Worm (Caenorhabditis elegans) whole organism, mixed stage, embryonic: ENCODE data around the gene srw-34.

ENCODE experiments used
- M03D4.4 ChIP-seq: sonication (generic microtip); optimal IDR thresholded peaks from 2 replicates; lab custom pipeline; 2017; ENCODE audit warnings: mild to moderate bottlenecking, missing genetic modification characterization, missing compliant biosample characterization
- ces-1 ChIP-seq: fragments of 150-350 bp; optimal IDR thresholded peaks from 2 replicates; lab custom pipeline; 2014; ENCODE audit warnings: missing biosample characterization, missing genetic modification reagents, missing genetic modification characterization
- elt-1 ChIP-seq: sonication (generic microtip); optimal IDR thresholded peaks from 2 replicates; lab custom pipeline; 2017; ENCODE audit warnings: missing genetic modification characterization, mild to moderate bottlenecking, missing compliant biosample characterization, antibody characterized with exemption, moderate library complexity, borderline replicate concordance; ENCODE audit not compliant: insufficient read depth
- lin-13 ChIP-seq: fragments of 150-350 bp; optimal IDR thresholded peaks from 2 replicates; lab custom pipeline; 2014; ENCODE audit warnings: missing biosample characterization, missing genetic modification characterization
- mab-5 ChIP-seq: fragments of 150-350 bp; optimal IDR thresholded peaks from 2 replicates; lab custom pipeline; 2014; ENCODE audit warnings: missing biosample characterization, missing genetic modification characterization
- mep-1 ChIP-seq: fragments of 150-350 bp; optimal IDR thresholded peaks from 2 replicates; lab custom pipeline; 2017; ENCODE audit warnings: missing biosample characterization, missing genetic modification reagents, missing genetic modification characterization, inconsistent platforms
- nhr-12 ChIP-seq: fragments of 150-350 bp; optimal IDR thresholded peaks from 2 replicates; lab custom pipeline; 2014; ENCODE audit warnings: missing biosample characterization, missing genetic modification characterization
- nhr-237 ChIP-seq: fragments of 150-350 bp; optimal IDR thresholded peaks from 2 replicates; lab custom pipeline; 2014; ENCODE audit warnings: missing biosample characterization, missing genetic modification characterization
- nhr-76 ChIP-seq: sonication (generic microtip); optimal IDR thresholded peaks from 2 replicates; lab custom pipeline; 2017; ENCODE audit warnings: missing biosample characterization, missing genetic modification characterization
- pha-4 ChIP-seq: fragments of 150-350 bp; optimal IDR thresholded peaks from 2 replicates; lab custom pipeline; 2018; ENCODE audit warnings: missing biosample characterization, missing genetic modification reagents, missing genetic modification characterization
- snpc-4 ChIP-seq: fragments of 150-350 bp; optimal IDR thresholded peaks from 2 replicates; lab custom pipeline; 2014; ENCODE audit warnings: missing biosample characterization, missing genetic modification characterization
- unc-120 ChIP-seq: sonication (generic microtip); optimal IDR thresholded peaks from 2 replicates; lab custom pipeline; 2017; ENCODE audit warnings: missing genetic modification characterization, missing compliant biosample characterization; ENCODE audit not compliant: poor library complexity, severe bottlenecking
- unc-62 ChIP-seq: fragments of 150-350 bp; optimal IDR thresholded peaks from 2 replicates; lab custom pipeline; 2014; ENCODE audit warnings: missing biosample characterization, missing genetic modification reagents, missing genetic modification characterization
- ztf-11 ChIP-seq: fragments of 150-350 bp; optimal IDR thresholded peaks from 2 replicates; lab custom pipeline; 2014; ENCODE audit warnings: missing biosample characterization, missing genetic modification characterization

DNA sequence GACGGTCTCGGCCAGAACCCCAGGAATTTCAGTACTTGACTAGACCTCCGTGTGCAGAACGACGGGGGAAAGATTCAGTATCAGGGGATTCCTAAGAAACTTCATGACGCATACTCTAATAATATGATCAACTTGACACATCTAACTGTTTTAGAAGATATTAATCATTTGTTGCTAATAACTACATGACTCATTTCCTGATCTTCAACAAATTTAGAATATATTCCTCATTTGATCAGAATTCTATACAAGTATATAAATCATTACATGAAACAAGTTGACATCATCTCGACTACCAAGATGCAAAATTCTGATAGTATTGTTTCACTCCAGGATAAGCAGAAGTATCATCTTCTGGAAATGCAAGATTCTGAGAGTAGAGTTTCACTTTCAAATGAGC is 13.0 kb upstream of the srw-34 start, which contains the start of gene Y32B12B.8:
- TF ChIP-seq lin-13 (no peak), M03D4.4 (no peak), elt-1 (no peak), nhr-237 (tag; lab: Kevin White, UChicago) (no peak), pha-4 (tag; lab: Kevin White, UChicago) (no peak), snpc-4 (tag; lab: Kevin White, UChicago) (no peak), mab-5 (tag; lab: Kevin White, UChicago) (no peak), nhr-12 (tag; lab: Kevin White, UChicago) (no peak), unc-62 (GFP tag; lab: Kevin White, UChicago) (no peak), mep-1 (tag; lab: Kevin White, UChicago) (no peak), nhr-76 (tag; lab: Kevin White, UChicago) (no peak), ztf-11 (tag; lab: Kevin White, UChicago) (no peak), ces-1 (no peak), unc-120 (no peak)
